Fruit fly (Drosophila melanogaster): Measurements from ENCODE around the gene CG11983.

Gene CG11983

DNA sequence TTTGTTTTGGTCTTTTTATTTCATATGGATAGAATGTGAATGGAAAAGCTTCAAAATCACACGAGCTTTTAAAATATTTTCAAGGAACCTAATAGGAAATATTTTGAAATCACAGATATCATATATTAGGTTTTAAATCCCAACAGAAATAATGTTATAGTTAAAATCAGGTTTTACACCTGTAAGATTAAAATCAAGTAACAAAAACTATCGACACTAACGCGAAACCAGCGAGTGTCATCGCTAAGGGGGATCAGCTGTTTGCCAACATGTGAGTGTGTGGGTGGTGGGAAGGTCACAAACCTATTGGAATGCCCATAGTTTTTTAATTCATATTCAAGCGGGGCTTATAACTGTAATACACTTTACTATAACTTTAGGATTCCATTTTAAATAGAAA lies 30.5 kb downstream of the CG11983 start, which contains the start of gene hyx (continued):
- TF ChIP-seq vfl (GFP tag; optimal IDR thresholded peaks at IDR 0.05) (peak; percentile 46), bbx (GFP tag; IDR thresholded peaks at IDR 0.05; ENCODE audit: partially characterized antibody) (peak; percentile 86), rib (GFP tag; IDR thresholded peaks at IDR 0.05) (no peak), Chrac-16 (GFP tag; optimal IDR thresholded peaks at IDR 0.05) (peak; percentile 39), CG33557 (GFP tag; optimal IDR thresholded peaks at IDR 0.05) (peak; percentile 38), Fer3 (tag; optimal IDR thresholded peaks at IDR 0.05) (peak; percentile 50), ems (GFP tag; optimal IDR thresholded peaks at IDR 0.05) (peak; percentile 20), CG10274 (GFP tag; optimal IDR thresholded peaks at IDR 0.05) (no peak), TFAM (GFP tag; optimal IDR thresholded peaks at IDR 0.05) (no peak), tx (GFP tag; optimal IDR thresholded peaks at IDR 0.05) (peak; percentile 14), gsb (GFP tag; IDR thresholded peaks at IDR 0.05) (no peak), CG4282 (GFP tag; optimal IDR thresholded peaks at IDR 0.05) (no peak), CG32772 (GFP tag; IDR thresholded peaks at IDR 0.05) (no peak), CG30431 (GFP tag; optimal IDR thresholded peaks at IDR 0.05) (no peak), zen2 (GFP tag; IDR thresholded peaks at IDR 0.05; ENCODE audit: partially characterized antibody) (no peak; the same call in 1 of the 3 replicates), Ptx1 (GFP tag; IDR thresholded peaks at IDR 0.05) (peak; percentile 48), Ets97D (GFP tag; optimal IDR thresholded peaks at IDR 0.05) (peak; percentile 32), dm (GFP tag; optimal IDR thresholded peaks at IDR 0.05) (peak; percentile 49), CG3847 (GFP tag; IDR thresholded peaks at IDR 0.05) (peak; percentile 25; the same call in 1 of the 2 replicates), tup (GFP tag; optimal IDR thresholded peaks at IDR 0.05) (no peak), CG12942 (GFP tag; optimal IDR thresholded peaks at IDR 0.05) (no peak), YL-1 (GFP tag; optimal IDR thresholded peaks at IDR 0.05) (no peak), Hey (tag; optimal IDR thresholded peaks at IDR 0.05) (no peak), her (GFP tag; optimal IDR thresholded peaks at IDR 0.05) (peak; percentile 18), CG4328 (GFP tag; optimal IDR thresholded peaks at IDR 0.05) (no peak), CG2875 (GFP tag; optimal IDR thresholded peaks at IDR 0.05) (no peak), ap (GFP tag; IDR thresholded peaks at IDR 0.05) (no peak), tgo (GFP tag; IDR thresholded peaks at IDR 0.05) (peak; percentile 56; the same call in 1 of the 3 replicates), CG2120 (GFP tag; optimal IDR thresholded peaks at IDR 0.05) (peak; percentile 77), CG10366 (GFP tag; IDR thresholded peaks at IDR 0.05) (peak; percentile 31; the same call in 1 of the 2 replicates), CG2712 (tag; optimal IDR thresholded peaks at IDR 0.05) (peak; percentile 59), CG11695 (GFP tag; IDR thresholded peaks at IDR 0.05) (no peak), gce (GFP tag; IDR thresholded peaks at IDR 0.05) (no peak), CG8290 (GFP tag; optimal IDR thresholded peaks at IDR 0.05) (peak; percentile 27), CG8290 (tag; optimal IDR thresholded peaks at IDR 0.05) (peak in 1 of 2 experiments; percentile 86), sim (GFP tag; IDR thresholded peaks at IDR 0.05) (no peak), CG3995 (GFP tag; optimal IDR thresholded peaks at IDR 0.05) (no peak), Trl (optimal IDR thresholded peaks at IDR 0.05) (no peak), Trl (GFP tag; optimal IDR thresholded peaks at IDR 0.05) (peak; percentile 41), Dbx (GFP tag; IDR thresholded peaks at IDR 0.05) (peak; percentile 75), cg (GFP tag; optimal IDR thresholded peaks at IDR 0.05) (peak; percentile 81), CG9215 (GFP tag; IDR thresholded peaks at IDR 0.05) (no peak), Xbp1 (GFP tag; optimal IDR thresholded peaks at IDR 0.05) (peak; percentile 47), CG1603 (tag; optimal IDR thresholded peaks at IDR 0.05) (peak; percentile 62), dmrt11E (tag; optimal IDR thresholded peaks at IDR 0.05) (peak; percentile 27), pb (GFP tag; optimal IDR thresholded peaks at IDR 0.05) (no peak), ara (GFP tag; IDR thresholded peaks at IDR 0.05) (no peak), CG31441 (GFP tag; IDR thresholded peaks at IDR 0.05) (no peak), Ravus (GFP tag; IDR thresholded peaks at IDR 0.05) (no peak), CG14965 (GFP tag; optimal IDR thresholded peaks at IDR 0.05; ENCODE audit: borderline replicate concordance) (no peak), ro (GFP tag; IDR thresholded peaks at IDR 0.05) (no peak), Doc3 (GFP tag; IDR thresholded peaks at IDR 0.05; ENCODE audit: partially characterized antibody) (peak; percentile 88), CG31224 (GFP tag; IDR thresholded peaks at IDR 0.05) (no peak)

All from whole organism, embryonic.